Worm (Caenorhabditis elegans): ENCODE data around the gene Y105C5A.1274.
"Not testable (repeated sequence)": the region's sequence is repeated elsewhere in the genome, so short reads cannot be mapped to it uniquely, and the experiment has no call there.

Gene Y105C5A.1274

DNA sequence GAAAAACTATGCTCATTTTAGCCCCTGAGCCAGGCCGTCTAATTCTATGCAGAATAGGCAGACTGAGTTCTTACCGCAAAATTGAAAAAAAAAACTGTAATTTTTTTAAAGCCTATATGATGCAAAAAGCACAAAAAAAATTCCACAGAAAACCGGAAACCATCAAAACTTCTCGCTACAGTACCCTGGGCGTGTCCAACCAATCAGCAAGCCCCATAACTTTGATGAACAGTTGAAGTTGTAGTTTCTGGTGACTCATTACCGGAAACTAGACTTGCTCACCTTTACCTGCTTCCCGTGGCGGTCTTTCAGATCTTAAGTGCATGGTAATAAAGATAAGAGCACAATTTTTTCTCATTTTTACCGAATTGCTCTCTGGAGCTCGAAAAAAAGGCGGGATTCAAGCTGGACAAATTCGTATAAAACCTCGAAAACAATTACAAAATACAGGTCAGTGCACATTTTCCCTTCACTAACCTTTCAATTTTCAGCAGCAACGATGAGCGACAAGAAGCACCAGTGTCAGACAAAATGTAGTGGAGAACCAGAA is at the start of gene Y105C5A.1274:
TSS of gene Y105C5A.1274 (plus strand) at position 500 of the 550 bp plus-strand sequence.
- not testable (repeated sequence) for TF ChIP-seq ref-1 (GFP tag; conservative IDR thresholded peaks at IDR 0.05); T22C8.4 (GFP tag; IDR thresholded peaks at IDR 0.05); med-1 (GFP tag; optimal IDR thresholded peaks at IDR 0.05; ENCODE audit: insufficient read depth)

DNA sequence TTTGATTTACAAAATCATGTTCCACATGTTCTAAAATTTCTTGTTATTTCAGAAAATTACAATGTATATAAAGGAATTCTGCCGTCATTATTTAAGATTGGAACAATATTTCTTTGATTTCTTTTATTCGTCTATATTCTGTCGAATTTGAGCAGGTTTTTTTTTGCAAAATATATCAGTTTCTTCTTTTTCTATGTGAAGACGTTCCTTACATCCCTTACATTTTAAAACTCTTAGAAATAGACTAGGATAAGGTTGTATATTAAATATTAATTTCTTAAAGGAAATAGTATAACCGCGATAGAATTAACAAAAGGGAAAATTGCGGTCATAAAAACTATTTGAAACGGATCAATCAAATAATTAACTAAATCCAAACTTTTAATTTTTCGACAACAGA is 45.7 kb upstream of the Y105C5A.1274 start:
- TF ChIP-seq cog-1 (tag; optimal IDR thresholded peaks at IDR 0.05) = no peak
- no peak for TF ChIP-seq tab-1 (GFP tag; IDR thresholded peaks at IDR 0.05)
- TF ChIP-seq klf-2 (GFP tag; conservative IDR thresholded peaks at IDR 0.05) = no peak
- no peak for TF ChIP-seq ztf-23 (GFP tag; IDR thresholded peaks at IDR 0.05)
- TF ChIP-seq med-1 (GFP tag; optimal IDR thresholded peaks at IDR 0.05; ENCODE audit: insufficient read depth) = no peak
- no peak for TF ChIP-seq T22C8.4 (GFP tag; IDR thresholded peaks at IDR 0.05)
- no peak for TF ChIP-seq ref-1 (GFP tag; conservative IDR thresholded peaks at IDR 0.05)
- no peak for TF ChIP-seq flt-1 (GFP tag; IDR thresholded peaks at IDR 0.05)
- no peak for TF ChIP-seq ztf-29 (GFP tag; IDR thresholded peaks at IDR 0.05)

DNA sequence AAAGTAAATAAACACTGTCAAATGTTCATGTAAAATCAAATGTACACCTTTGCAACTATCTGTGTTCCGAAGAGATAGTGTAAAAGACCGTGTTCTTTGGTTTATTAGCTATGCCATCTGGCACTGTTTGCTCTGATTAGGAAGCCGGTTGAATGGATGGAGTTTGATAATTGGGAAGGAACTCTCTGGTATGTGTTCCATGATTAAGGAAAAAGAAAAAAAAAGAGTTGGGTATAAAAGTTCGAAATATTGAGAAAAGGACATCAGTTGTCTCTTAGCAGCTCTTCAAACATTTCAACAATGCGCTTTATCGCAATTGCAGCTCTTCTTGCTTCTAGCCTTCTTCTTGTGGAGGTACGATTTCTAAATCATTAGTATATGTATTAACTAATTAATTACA is 44.1 kb upstream of the Y105C5A.1274 start, which contains the start of gene abu-5:
TSS of gene abu-5 (plus strand) at position 301 of the 400 bp plus-strand sequence.
- not testable (repeated sequence) for TF ChIP-seq klf-2 (GFP tag; conservative IDR thresholded peaks at IDR 0.05); med-1 (GFP tag; optimal IDR thresholded peaks at IDR 0.05; ENCODE audit: insufficient read depth); ztf-29 (GFP tag; IDR thresholded peaks at IDR 0.05)

DNA sequence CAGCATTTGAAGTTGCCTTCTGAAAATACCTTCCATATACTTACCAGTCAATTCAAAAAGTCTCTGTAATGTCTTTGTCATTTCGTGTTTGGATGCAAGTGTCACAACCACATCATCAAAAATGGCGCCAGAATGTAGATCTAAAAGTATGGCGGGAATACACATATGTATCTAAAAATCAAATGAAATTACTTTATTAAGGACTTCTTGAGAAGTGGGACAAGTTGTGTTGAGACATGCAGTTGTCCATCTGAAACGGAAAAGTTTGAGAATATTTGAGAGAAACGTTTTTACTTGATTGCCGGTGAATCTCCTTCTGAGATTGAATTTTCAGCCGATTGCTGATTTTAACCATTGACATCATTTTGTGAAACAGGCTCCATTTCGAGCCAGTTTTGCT is 42.6 kb upstream of the Y105C5A.1274 start:
- TF ChIP-seq med-1 (GFP tag; optimal IDR thresholded peaks at IDR 0.05; ENCODE audit: insufficient read depth) (no peak), T22C8.4 (GFP tag; IDR thresholded peaks at IDR 0.05) (no peak), ztf-29 (GFP tag; IDR thresholded peaks at IDR 0.05) (no peak), ref-1 (GFP tag; conservative IDR thresholded peaks at IDR 0.05) (no peak), ztf-23 (GFP tag; IDR thresholded peaks at IDR 0.05) (no peak), tab-1 (GFP tag; IDR thresholded peaks at IDR 0.05) (no peak), cog-1 (tag; optimal IDR thresholded peaks at IDR 0.05) (no peak), klf-2 (GFP tag; conservative IDR thresholded peaks at IDR 0.05) (no peak), flt-1 (GFP tag; IDR thresholded peaks at IDR 0.05) (no peak)

DNA sequence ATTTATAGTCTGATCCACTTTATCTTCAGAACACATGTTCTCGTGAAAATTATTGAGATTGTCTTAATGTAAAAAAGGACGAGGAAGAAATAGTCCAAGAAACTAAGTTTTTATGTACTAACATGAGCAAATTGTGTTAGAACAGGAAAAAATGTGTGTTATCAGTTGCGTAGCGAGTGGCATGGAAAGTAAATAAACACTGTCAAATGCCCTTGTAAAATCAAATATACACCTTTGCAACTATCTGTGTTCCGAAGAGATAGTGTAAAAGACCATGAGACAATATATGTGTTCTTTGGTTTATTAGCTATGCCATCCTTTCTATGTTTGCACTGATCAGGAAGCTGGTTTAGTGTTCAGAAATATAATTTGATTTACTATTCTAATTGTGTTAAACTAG is 41.5 kb upstream of the Y105C5A.1274 start:
- TF ChIP-seq med-1 (GFP tag; optimal IDR thresholded peaks at IDR 0.05; ENCODE audit: insufficient read depth) (no peak), tab-1 (GFP tag; IDR thresholded peaks at IDR 0.05) (no peak), T22C8.4 (GFP tag; IDR thresholded peaks at IDR 0.05) (no peak), ref-1 (GFP tag; conservative IDR thresholded peaks at IDR 0.05) (no peak), ztf-29 (GFP tag; IDR thresholded peaks at IDR 0.05) (no peak), klf-2 (GFP tag; conservative IDR thresholded peaks at IDR 0.05) (no peak), cog-1 (tag; optimal IDR thresholded peaks at IDR 0.05) (no peak), ztf-23 (GFP tag; IDR thresholded peaks at IDR 0.05) (no peak)

DNA sequence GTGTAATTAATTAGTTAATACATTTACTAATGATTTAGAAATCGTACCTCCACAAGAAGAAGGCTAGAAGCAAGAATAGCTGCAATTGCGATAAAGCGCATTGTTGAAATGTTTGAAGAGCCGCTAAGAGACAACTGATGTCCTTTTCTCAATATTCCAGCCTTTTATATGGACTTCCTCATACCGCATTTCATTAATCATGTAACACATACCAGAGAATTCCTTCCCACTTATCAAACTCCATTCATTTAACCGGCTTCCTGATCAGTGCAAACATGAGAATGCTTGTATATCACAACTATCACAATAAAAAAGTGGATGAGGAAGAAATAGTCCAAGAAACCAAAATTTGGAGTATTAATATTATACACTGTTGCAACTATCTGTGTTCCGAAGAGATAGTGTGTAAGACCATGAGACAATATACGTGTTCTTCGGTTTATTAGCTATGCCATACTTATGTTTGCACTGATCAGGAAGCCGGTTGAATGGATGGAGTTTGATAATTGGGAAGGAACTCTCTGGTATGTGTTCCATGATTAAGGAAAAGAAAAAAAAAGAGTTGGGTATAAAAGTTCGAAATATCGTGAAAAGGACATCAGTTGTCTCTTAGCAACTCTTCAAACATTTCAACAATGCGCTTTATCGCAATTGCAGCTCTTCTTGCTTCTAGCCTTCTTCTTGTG is 39.5 kb upstream of the Y105C5A.1274 start, which contains the start of the genes pqn-78 and pqn-79:
TSS of gene pqn-78 (minus strand) at position 101 of the 686 bp plus-strand sequence.
TSS of gene pqn-79 (plus strand) at position 636 of the 686 bp plus-strand sequence.
- not testable (repeated sequence) for TF ChIP-seq med-1 (GFP tag; optimal IDR thresholded peaks at IDR 0.05; ENCODE audit: insufficient read depth); flt-1 (GFP tag; IDR thresholded peaks at IDR 0.05); cog-1 (tag; optimal IDR thresholded peaks at IDR 0.05)

DNA sequence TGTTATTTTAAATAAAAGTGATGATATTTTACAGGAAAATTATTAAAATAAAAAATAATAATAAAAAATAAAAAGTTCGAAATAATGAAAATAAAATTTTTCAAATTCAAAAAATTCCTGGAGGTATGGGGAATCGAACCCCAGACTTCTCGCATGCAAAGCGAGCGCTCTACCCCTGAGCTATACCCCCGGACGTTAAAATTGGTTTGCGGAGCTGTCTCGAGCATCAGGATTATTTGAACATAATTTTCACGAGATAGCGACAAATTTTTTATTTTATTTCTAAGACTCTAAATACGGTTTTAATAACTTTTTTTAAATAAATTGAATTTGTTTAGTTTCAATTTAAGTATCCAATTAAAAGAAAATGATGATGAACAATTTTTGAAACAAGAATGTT is 30.3 kb upstream of the Y105C5A.1274 start:
- TF ChIP-seq klf-2 (GFP tag; conservative IDR thresholded peaks at IDR 0.05) (no peak), T22C8.4 (GFP tag; IDR thresholded peaks at IDR 0.05) (no peak), flt-1 (GFP tag; IDR thresholded peaks at IDR 0.05) (no peak), tab-1 (GFP tag; IDR thresholded peaks at IDR 0.05) (no peak), ztf-29 (GFP tag; IDR thresholded peaks at IDR 0.05) (no peak), cog-1 (tag; optimal IDR thresholded peaks at IDR 0.05) (no peak), ztf-23 (GFP tag; IDR thresholded peaks at IDR 0.05) (no peak), ref-1 (GFP tag; conservative IDR thresholded peaks at IDR 0.05) (no peak), med-1 (GFP tag; optimal IDR thresholded peaks at IDR 0.05; ENCODE audit: insufficient read depth) (no peak)

DNA sequence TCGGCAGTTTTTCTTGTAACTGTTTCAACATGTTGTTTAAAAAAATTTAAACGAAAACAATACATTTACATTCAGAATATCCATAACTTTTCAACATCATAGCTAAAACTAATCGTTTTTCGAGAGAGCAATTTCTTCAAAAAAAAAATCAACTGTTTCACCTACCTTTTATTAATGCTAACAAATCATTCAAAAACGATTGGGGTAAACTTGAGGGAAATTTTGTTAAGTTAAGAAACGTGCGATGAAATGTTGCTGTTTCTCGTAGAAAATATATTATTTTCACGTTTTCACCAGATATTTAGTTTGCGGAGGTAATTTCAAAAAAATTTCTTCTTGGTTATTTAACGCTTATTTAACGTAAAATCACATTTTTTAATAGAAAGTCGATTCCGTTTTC is 28.1 kb upstream of the Y105C5A.1274 start:
- TF ChIP-seq tab-1 (GFP tag; IDR thresholded peaks at IDR 0.05) (no peak), ztf-23 (GFP tag; IDR thresholded peaks at IDR 0.05) (no peak), flt-1 (GFP tag; IDR thresholded peaks at IDR 0.05) (no peak), cog-1 (tag; optimal IDR thresholded peaks at IDR 0.05) (no peak), ref-1 (GFP tag; conservative IDR thresholded peaks at IDR 0.05) (no peak), T22C8.4 (GFP tag; IDR thresholded peaks at IDR 0.05) (no peak), ztf-29 (GFP tag; IDR thresholded peaks at IDR 0.05) (no peak), klf-2 (GFP tag; conservative IDR thresholded peaks at IDR 0.05) (no peak), med-1 (GFP tag; optimal IDR thresholded peaks at IDR 0.05; ENCODE audit: insufficient read depth) (no peak)

DNA sequence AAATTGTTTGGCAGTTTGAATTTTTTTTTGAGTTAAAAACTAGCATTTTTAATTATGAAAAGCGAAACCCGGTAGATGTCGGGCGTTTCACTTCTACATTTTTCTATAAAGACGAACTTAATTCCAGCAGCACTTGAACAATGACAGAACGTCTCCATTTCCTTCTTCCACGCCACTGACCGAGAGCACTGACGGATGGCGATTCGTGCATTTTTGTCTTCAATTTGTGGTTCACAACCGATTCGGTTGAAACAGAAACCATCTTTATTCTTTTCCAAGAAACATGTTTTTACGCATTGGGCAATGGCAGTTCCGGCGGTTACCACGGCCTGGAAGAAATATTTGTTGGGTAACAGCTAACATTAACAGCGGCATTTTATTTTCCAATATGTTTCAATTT is 21.4 kb upstream of the Y105C5A.1274 start:
- TF ChIP-seq flt-1 (GFP tag; IDR thresholded peaks at IDR 0.05) = no peak
- TF ChIP-seq tab-1 (GFP tag; IDR thresholded peaks at IDR 0.05) = no peak
- TF ChIP-seq ref-1 (GFP tag; conservative IDR thresholded peaks at IDR 0.05) = no peak
- TF ChIP-seq cog-1 (tag; optimal IDR thresholded peaks at IDR 0.05) = no peak
- no peak for TF ChIP-seq T22C8.4 (GFP tag; IDR thresholded peaks at IDR 0.05)
- no peak for TF ChIP-seq med-1 (GFP tag; optimal IDR thresholded peaks at IDR 0.05; ENCODE audit: insufficient read depth)
- TF ChIP-seq klf-2 (GFP tag; conservative IDR thresholded peaks at IDR 0.05) = no peak
- no peak for TF ChIP-seq ztf-23 (GFP tag; IDR thresholded peaks at IDR 0.05)
- TF ChIP-seq ztf-29 (GFP tag; IDR thresholded peaks at IDR 0.05) = no peak

DNA sequence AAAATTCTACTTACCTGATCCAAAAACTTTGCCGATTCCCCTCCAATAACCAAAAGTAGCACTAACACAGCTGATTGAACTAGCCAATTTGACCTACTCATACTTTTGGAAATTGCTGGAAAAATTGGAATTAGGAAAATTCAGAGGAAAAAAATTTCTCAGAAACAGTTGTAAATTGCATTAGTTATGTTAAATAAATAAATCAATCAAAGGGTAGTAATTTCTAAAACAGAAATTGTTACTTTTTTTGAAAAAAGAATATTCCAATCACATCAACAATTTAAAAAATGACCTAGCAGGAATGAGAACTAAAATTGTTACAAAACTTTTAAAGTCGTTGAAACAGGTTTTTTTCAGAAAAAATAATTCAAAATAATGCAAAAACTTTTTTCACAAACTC is 17.6 kb upstream of the Y105C5A.1274 start, which contains the start of gene Y105C5A.8:
TSS of gene Y105C5A.8 (minus strand) at position 101 of the 400 bp plus-strand sequence.
- no peak for TF ChIP-seq ztf-29 (GFP tag; IDR thresholded peaks at IDR 0.05)
- no peak for TF ChIP-seq cog-1 (tag; optimal IDR thresholded peaks at IDR 0.05)
- TF ChIP-seq med-1 (GFP tag; optimal IDR thresholded peaks at IDR 0.05; ENCODE audit: insufficient read depth) = no peak
- TF ChIP-seq flt-1 (GFP tag; IDR thresholded peaks at IDR 0.05) = no peak
- no peak for TF ChIP-seq T22C8.4 (GFP tag; IDR thresholded peaks at IDR 0.05)
- no peak for TF ChIP-seq ref-1 (GFP tag; conservative IDR thresholded peaks at IDR 0.05)
- TF ChIP-seq ztf-23 (GFP tag; IDR thresholded peaks at IDR 0.05) = no peak
- no peak for TF ChIP-seq tab-1 (GFP tag; IDR thresholded peaks at IDR 0.05)
- no peak for TF ChIP-seq klf-2 (GFP tag; conservative IDR thresholded peaks at IDR 0.05)
